Fruit fly (Drosophila melanogaster) whole organism, embryonic: ENCODE results near the gene dlg1.

ENCODE experiments used
- Ada2b ChIP-seq: fragments of 200-800 bp; sonication (Bioruptor generic); IDR thresholded peaks from 2 replicates; pipeline ENCODE4 v1.3.6; 2022; ENCODE audit warnings: missing biosample characterization, missing genetic modification characterization
- Adf1 ChIP-seq: fragments of 200-800 bp; sonication (Bioruptor generic); IDR thresholded peaks from 2 replicates; pipeline ENCODE4 v1.3.6; 2022; ENCODE audit warnings: missing biosample characterization, missing genetic modification characterization
- Antp ChIP-seq: fragments of 200-800 bp; sonication (Bioruptor generic); optimal IDR thresholded peaks from 3 replicates; lab custom pipeline; 2016; ENCODE audit warnings: missing biosample characterization, missing genetic modification characterization
- B-H2 ChIP-seq: fragments of 200-800 bp; sonication (Bioruptor generic); optimal IDR thresholded peaks from 2 replicates; lab custom pipeline; 2018; ENCODE audit warnings: missing biosample characterization, mild to moderate bottlenecking, missing genetic modification characterization
- CG10147 ChIP-seq: fragments of 200-800 bp; sonication (Bioruptor generic); optimal IDR thresholded peaks from 2 replicates; lab custom pipeline; 2019; ENCODE audit warnings: missing biosample characterization, mild to moderate bottlenecking, missing genetic modification characterization, moderate library complexity
- CG10267 ChIP-seq: fragments of 200-800 bp; sonication (Bioruptor generic); optimal IDR thresholded peaks from 2 replicates; lab custom pipeline; 2018; ENCODE audit warnings: missing biosample characterization, mild to moderate bottlenecking, missing genetic modification characterization, moderate library complexity
- CG10462 ChIP-seq: fragments of 200-800 bp; sonication (Bioruptor generic); optimal IDR thresholded peaks from 2 replicates; lab custom pipeline; 2016; ENCODE audit warnings: missing biosample characterization, missing genetic modification characterization
- CG11560 ChIP-seq: fragments of 200-800 bp; sonication (Bioruptor generic); IDR thresholded peaks from 3 replicates; pipeline ENCODE4 v1.3.6; 2022; ENCODE audit warnings: missing biosample characterization, missing genetic modification characterization
- CG11696 ChIP-seq: fragments of 200-800 bp; sonication (Bioruptor generic); IDR thresholded peaks from 2 replicates; pipeline ENCODE4 v1.3.6; 2022; ENCODE audit warnings: missing biosample characterization, missing genetic modification characterization
- CG12104 ChIP-seq: fragments of 200-800 bp; sonication (Bioruptor generic); optimal IDR thresholded peaks from 3 replicates; lab custom pipeline; 2016; ENCODE audit warnings: missing biosample characterization, missing genetic modification characterization
- CG12155 ChIP-seq: fragments of 200-800 bp; sonication (Bioruptor generic); optimal IDR thresholded peaks from 3 replicates; lab custom pipeline; 2016; ENCODE audit warnings: missing biosample characterization, missing genetic modification characterization
- CG13287 ChIP-seq: fragments of 200-800 bp; sonication (Bioruptor generic); IDR thresholded peaks from 2 replicates; pipeline ENCODE4 v1.3.6; 2022; ENCODE audit warnings: missing biosample characterization, missing genetic modification characterization; ENCODE audit not compliant: partially characterized antibody
- CG1602 ChIP-seq: fragments of 200-800 bp; sonication (Bioruptor generic); optimal IDR thresholded peaks from 3 replicates; lab custom pipeline; 2016; ENCODE audit warnings: missing biosample characterization, missing genetic modification characterization
- CG16813 ChIP-seq: fragments of 200-800 bp; sonication (Bioruptor generic); IDR thresholded peaks from 3 replicates; pipeline ENCODE4 v1.3.6; 2022; ENCODE audit warnings: missing biosample characterization, missing genetic modification characterization; ENCODE audit not compliant: partially characterized antibody
- CG17359 ChIP-seq: fragments of 200-800 bp; sonication (Bioruptor generic); optimal IDR thresholded peaks from 3 replicates; lab custom pipeline; 2018; ENCODE audit warnings: missing biosample characterization, mild to moderate bottlenecking, missing genetic modification characterization, moderate library complexity
- CG17568 ChIP-seq: fragments of 200-800 bp; sonication (Bioruptor generic); optimal IDR thresholded peaks from 2 replicates; lab custom pipeline; 2018; ENCODE audit warnings: missing biosample characterization, mild to moderate bottlenecking, missing genetic modification characterization, moderate library complexity
- CG17612 ChIP-seq: fragments of 200-800 bp; sonication (Bioruptor generic); IDR thresholded peaks from 2 replicates; pipeline ENCODE4 v1.3.6; 2022; ENCODE audit warnings: missing biosample characterization, missing genetic modification characterization
- CG17802 ChIP-seq: fragments of 200-800 bp; sonication (Bioruptor generic); optimal IDR thresholded peaks from 2 replicates; lab custom pipeline; 2018; ENCODE audit warnings: missing biosample characterization, mild to moderate bottlenecking, missing genetic modification characterization, moderate library complexity
- CG1832 ChIP-seq: fragments of 200-800 bp; sonication (Bioruptor generic); optimal IDR thresholded peaks from 2 replicates; lab custom pipeline; 2017; ENCODE audit warnings: missing biosample characterization, mild to moderate bottlenecking, missing genetic modification characterization, inconsistent platforms
- CG31224 ChIP-seq: fragments of 200-800 bp; sonication (Bioruptor generic); IDR thresholded peaks from 2 replicates; pipeline ENCODE4 v1.3.6; 2022; ENCODE audit warnings: missing biosample characterization, missing genetic modification characterization
- CG32767 ChIP-seq: fragments of 200-800 bp; sonication (Bioruptor generic); IDR thresholded peaks from 2 replicates; pipeline ENCODE4 v1.3.6; 2022; ENCODE audit warnings: missing biosample characterization, missing genetic modification characterization
- CG34224 ChIP-seq: fragments of 200-800 bp; sonication (Bioruptor generic); IDR thresholded peaks from 3 replicates; pipeline ENCODE4 v1.3.6; 2022; ENCODE audit warnings: missing biosample characterization, missing genetic modification characterization; ENCODE audit not compliant: partially characterized antibody
- CG4360 ChIP-seq: fragments of 200-800 bp; sonication (Bioruptor generic); IDR thresholded peaks from 2 replicates; pipeline ENCODE4 v1.3.6; 2022; ENCODE audit warnings: missing biosample characterization, missing genetic modification characterization
- CG4854 ChIP-seq: fragments of 200-800 bp; sonication (Bioruptor generic); optimal IDR thresholded peaks from 2 replicates; lab custom pipeline; 2016; ENCODE audit warnings: missing biosample characterization, missing genetic modification characterization, inconsistent platforms
- CG7963 ChIP-seq: fragments of 200-800 bp; sonication (Bioruptor generic); IDR thresholded peaks from 3 replicates; pipeline ENCODE4 v1.3.6; 2022; ENCODE audit warnings: missing biosample characterization, missing genetic modification characterization; ENCODE audit not compliant: partially characterized antibody
- CG8281 ChIP-seq: fragments of 200-800 bp; sonication (Bioruptor generic); optimal IDR thresholded peaks from 2 replicates; lab custom pipeline; 2018; ENCODE audit warnings: missing biosample characterization, mild to moderate bottlenecking, missing genetic modification characterization, moderate library complexity
- CG8359 ChIP-seq: fragments of 200-800 bp; sonication (Bioruptor generic); optimal IDR thresholded peaks from 2 replicates; lab custom pipeline; 2017; ENCODE audit warnings: missing biosample characterization, mild to moderate bottlenecking, missing genetic modification characterization, borderline replicate concordance
- CoRest ChIP-seq: fragments of 200-800 bp; sonication (Bioruptor generic); optimal IDR thresholded peaks from 3 replicates; lab custom pipeline; 2018; ENCODE audit warnings: missing biosample characterization, mild to moderate bottlenecking, missing genetic modification characterization, moderate library complexity
- Deaf1 ChIP-seq: fragments of 200-800 bp; optimal IDR thresholded peaks from 3 replicates; lab custom pipeline; 2019; ENCODE audit warnings: missing biosample characterization, mild to moderate bottlenecking, missing genetic modification characterization, moderate library complexity
- Dp ChIP-seq: fragments of 200-800 bp; sonication (Bioruptor generic); optimal IDR thresholded peaks from 2 replicates; lab custom pipeline; 2018; ENCODE audit warnings: missing biosample characterization, mild to moderate bottlenecking, missing genetic modification characterization, moderate library complexity
- Hmx ChIP-seq: fragments of 200-800 bp; sonication (Bioruptor generic); optimal IDR thresholded peaks from 2 replicates; lab custom pipeline; 2016; ENCODE audit warnings: missing biosample characterization, missing genetic modification characterization
- Mes4 ChIP-seq: fragments of 200-800 bp; sonication (Bioruptor generic); optimal IDR thresholded peaks from 2 replicates; lab custom pipeline; 2016; ENCODE audit warnings: missing biosample characterization, missing genetic modification characterization
- NK7.1 ChIP-seq: fragments of 200-800 bp; sonication (Bioruptor generic); optimal IDR thresholded peaks from 3 replicates; lab custom pipeline; 2016; ENCODE audit warnings: missing biosample characterization, missing genetic modification characterization
- Tbp ChIP-seq: fragments of >200 bp; optimal IDR thresholded peaks from 2 replicates; lab custom pipeline; 2018; ENCODE audit warnings: missing biosample characterization, missing genetic modification characterization
- Vsx1 ChIP-seq: fragments of 200-800 bp; sonication (Bioruptor generic); optimal IDR thresholded peaks from 2 replicates; lab custom pipeline; 2017; ENCODE audit warnings: missing biosample characterization, mild to moderate bottlenecking, missing genetic modification characterization, missing genetic modification reagents
- ac ChIP-seq: fragments of 200-800 bp; sonication (Bioruptor generic); optimal IDR thresholded peaks from 3 replicates; lab custom pipeline; 2017; ENCODE audit warnings: missing biosample characterization, mild to moderate bottlenecking, missing genetic modification characterization
- amos ChIP-seq: fragments of 200-800 bp; sonication (Bioruptor generic); IDR thresholded peaks from 2 replicates; pipeline ENCODE4 v1.3.6; 2022; ENCODE audit warnings: missing biosample characterization, missing genetic modification characterization; ENCODE audit not compliant: partially characterized antibody
- ap ChIP-seq: fragments of 200-800 bp; sonication (Bioruptor generic); IDR thresholded peaks from 2 replicates; pipeline ENCODE4 v1.3.6; 2022; ENCODE audit warnings: missing biosample characterization, missing genetic modification characterization
- da ChIP-seq: fragments of 200-800 bp; sonication (Bioruptor generic); optimal IDR thresholded peaks from 2 replicates; lab custom pipeline; 2016; ENCODE audit warnings: missing biosample characterization, missing genetic modification characterization
- danr ChIP-seq: fragments of 200-800 bp; sonication (Bioruptor generic); IDR thresholded peaks from 2 replicates; pipeline ENCODE4 v1.3.6; 2022; ENCODE audit warnings: missing biosample characterization, missing genetic modification characterization
- dpn ChIP-seq, 2 experiments: fragments of 200-800 bp; sonication (Bioruptor generic); optimal IDR thresholded peaks; 3 replicates each; lab custom pipeline; 2016; ENCODE audit warnings: missing biosample characterization in 2 of 2, missing genetic modification characterization in 2 of 2
- kay ChIP-seq: fragments of 200-800 bp; sonication (Bioruptor generic); optimal IDR thresholded peaks from 2 replicates; lab custom pipeline; 2016; ENCODE audit warnings: missing biosample characterization, missing genetic modification characterization
- ken ChIP-seq: fragments of 200-800 bp; sonication (Bioruptor generic); IDR thresholded peaks from 3 replicates; pipeline ENCODE4 v1.3.6; 2022; ENCODE audit warnings: missing biosample characterization, missing genetic modification characterization
- kni ChIP-seq: fragments of 200-800 bp; sonication (Bioruptor generic); optimal IDR thresholded peaks from 3 replicates; lab custom pipeline; 2017; ENCODE audit warnings: mild to moderate bottlenecking, missing biosample characterization, missing genetic modification reagents, missing genetic modification characterization
- nmo ChIP-seq: fragments of 200-800 bp; sonication (Bioruptor generic); optimal IDR thresholded peaks from 2 replicates; lab custom pipeline; 2018; ENCODE audit warnings: missing biosample characterization, mild to moderate bottlenecking, missing genetic modification characterization, moderate library complexity
- p53 ChIP-seq: fragments of 200-800 bp; sonication (Bioruptor generic); optimal IDR thresholded peaks from 2 replicates; lab custom pipeline; 2016; ENCODE audit warnings: missing biosample characterization, missing genetic modification characterization
- pb ChIP-seq: fragments of 200-800 bp; sonication (Bioruptor generic); optimal IDR thresholded peaks from 3 replicates; lab custom pipeline; 2016; ENCODE audit warnings: missing biosample characterization, missing genetic modification characterization
- vvl ChIP-seq: fragments of 200-800 bp; sonication (Bioruptor generic); IDR thresholded peaks from 2 replicates; pipeline ENCODE4 v1.3.6; 2022; ENCODE audit warnings: missing biosample characterization, missing genetic modification characterization
- wor ChIP-seq: fragments of 200-800 bp; sonication (Bioruptor generic); IDR thresholded peaks from 2 replicates; pipeline ENCODE4 v1.3.6; 2022; ENCODE audit warnings: missing biosample characterization, missing genetic modification characterization

dlg1 gene

dm6 chrX:11338047-11338747 is 31.3 kb upstream of the dlg1 start (continued):
- TF ChIP-seq CG8281 (tag; lab: Kevin White, UChicago) (no peak), dpn (GFP tag; optimal IDR thresholded peaks at IDR 0.05; lab: Kevin White, UChicago) (peak; percentile 75), ken (GFP tag; lab: Robert Waterston, UW) (no peak), CG17612 (GFP tag; lab: Robert Waterston, UW) (no peak), CG12155 (peak; percentile 12), da (GFP tag; lab: Kevin White, UChicago) (no peak), CG32767 (GFP tag; lab: Robert Waterston, UW) (no peak; the same call in 1 of the 2 replicates), CG8359 (GFP tag; lab: Kevin White, UChicago) (peak; percentile 19), vvl (GFP tag; lab: Robert Waterston, UW) (peak; percentile 54), nmo (GFP tag; lab: Kevin White, UChicago) (peak; percentile 84), CG12104 (GFP tag; lab: Kevin White, UChicago) (peak; percentile 82), CG10267 (peak; percentile 73), CG34224 (GFP tag; lab: Robert Waterston, UW) (no peak), B-H2 (GFP tag; lab: Kevin White, UChicago) (no peak), CG11696 (GFP tag; lab: Robert Waterston, UW) (no peak), CG7963 (GFP tag; lab: Robert Waterston, UW) (no peak), kni (GFP tag; lab: Kevin White, UChicago) (peak; percentile 39), CG31224 (GFP tag; lab: Robert Waterston, UW) (no peak), Ada2b (GFP tag; lab: Robert Waterston, UW) (peak; percentile 47; the same call in 1 of the 2 replicates), CG10147 (GFP tag; lab: Kevin White, UChicago) (peak; percentile 62), Adf1 (GFP tag; lab: Robert Waterston, UW) (no peak), ap (no peak), CG4360 (GFP tag; lab: Robert Waterston, UW) (peak; percentile 23; the same call in 1 of the 2 replicates), CG11560 (no peak), CoRest (peak; percentile 86), Antp (GFP tag; lab: Kevin White, UChicago) (peak; percentile 68), kay (GFP tag; lab: Kevin White, UChicago) (peak; percentile 58), Tbp (GFP tag; lab: Kevin White, UChicago) (no peak), CG1602 (GFP tag; lab: Kevin White, UChicago) (peak; percentile 64), Vsx1 (GFP tag; lab: Kevin White, UChicago) (no peak), CG17802 (tag; lab: Kevin White, UChicago) (peak; percentile 26), CG13287 (no peak), ac (GFP tag; lab: Kevin White, UChicago) (no peak), CG10462 (peak; percentile 50), wor (GFP tag; lab: Robert Waterston, UW) (0 out of 2 replicates have a peak, but pooled peaks have one; percentile 28), CG16813 (GFP tag; lab: Robert Waterston, UW) (no peak), amos (GFP tag; lab: Robert Waterston, UW) (no peak), Deaf1 (tag; lab: Kevin White, UChicago) (no peak), CG17359 (tag; lab: Kevin White, UChicago) (peak; percentile 61), Mes4 (peak; percentile 70), p53 (GFP tag; lab: Kevin White, UChicago) (no peak), CG1832 (GFP tag; lab: Kevin White, UChicago) (no peak), CG17568 (no peak), NK7.1 (GFP tag; lab: Kevin White, UChicago) (peak; percentile 78), CG4854 (GFP tag; lab: Kevin White, UChicago) (peak; percentile 59), pb (GFP tag; lab: Kevin White, UChicago) (peak; percentile 46), Hmx (GFP tag; lab: Kevin White, UChicago) (no peak), danr (GFP tag; lab: Robert Waterston, UW) (peak; percentile 34; the same call in 1 of the 2 replicates), Dp (no peak)
